Fruit fly (Drosophila melanogaster) S2 (cell line): ENCODE data around the gene Ugt307A1.

Experiments used
- CG8478 ChIP-seq: fragments of >200 bp; optimal IDR thresholded peaks from 2 replicates; lab custom pipeline; 2018
- CTCF ChIP-seq, 2 experiments: fragments of >200 bp; optimal IDR thresholded peaks; 2 replicates each; lab custom pipeline; 2018

DNA sequence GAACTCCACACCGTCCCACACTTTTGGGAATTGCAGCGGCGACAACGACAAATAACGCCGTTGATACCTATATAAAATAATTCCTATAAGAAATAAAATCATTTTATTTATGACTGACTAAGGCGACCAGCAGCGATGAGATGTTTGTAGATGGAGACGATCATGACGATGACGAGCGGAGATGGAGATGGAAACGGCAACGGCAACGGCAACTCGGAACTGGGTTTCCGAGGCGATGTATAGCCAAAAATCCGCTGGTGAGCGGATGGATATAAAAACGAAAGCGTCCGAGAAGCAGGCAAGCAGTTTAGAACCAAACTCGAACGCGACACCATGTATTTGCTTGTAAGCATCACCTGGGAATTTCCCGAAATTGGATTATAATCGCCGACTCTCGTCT is 46.4 kb upstream of the Ugt307A1 start, which contains the start of gene Pcp:
- TF ChIP-seq CG8478, result no peak
- no peak for TF ChIP-seq CTCF (optimal IDR thresholded peaks at IDR 0.05; lab: Kevin White, UChicago)
